Worm (Caenorhabditis elegans): ENCODE measurements around the gene lbp-3.

The lbp-3 gene

ce11 chrX:3256784-3257493, at the start of gene lbp-3:
lbp-3 (plus strand) TSS chrX:3257372.
- TF ChIP-seq drap-1 (GFP tag; optimal IDR thresholded peaks at IDR 0.05), result no peak
- no peak for TF ChIP-seq nhr-28 (tag; optimal IDR thresholded peaks at IDR 0.05)
- no peak for TF ChIP-seq sptf-1 (tag; optimal IDR thresholded peaks at IDR 0.05)
- no peak for TF ChIP-seq nhr-237 (tag; optimal IDR thresholded peaks at IDR 0.05)
- TF ChIP-seq unc-62 (GFP tag; optimal IDR thresholded peaks at IDR 0.05), result no peak
- no peak for TF ChIP-seq lin-32 (GFP tag; optimal IDR thresholded peaks at IDR 0.05)
- no peak for TF ChIP-seq cnd-1 (tag; optimal IDR thresholded peaks at IDR 0.05)
- no peak for TF ChIP-seq elt-3 (tag; optimal IDR thresholded peaks at IDR 0.05)
- no peak for TF ChIP-seq lin-13 (tag; optimal IDR thresholded peaks at IDR 0.05)
- no peak for TF ChIP-seq zip-8 (tag; optimal IDR thresholded peaks at IDR 0.05)
- TF ChIP-seq unc-39 (tag; optimal IDR thresholded peaks at IDR 0.05), result no peak
- no peak for TF ChIP-seq tbx-8 (GFP tag; optimal IDR thresholded peaks at IDR 0.05)

ce11 chrX:3209523-3209922, 47.6 kb upstream of the lbp-3 start, which contains the start of gene F28B4.4:
F28B4.4 (minus strand) TSS chrX:3209623.
- TF ChIP-seq sptf-1 (tag; optimal IDR thresholded peaks at IDR 0.05), result no peak
- no peak for TF ChIP-seq ces-1 (GFP tag; optimal IDR thresholded peaks at IDR 0.05)
- no peak for TF ChIP-seq elt-1 (tag; optimal IDR thresholded peaks at IDR 0.05; ENCODE audit: borderline replicate concordance, insufficient read depth)
- TF ChIP-seq tbx-8 (GFP tag; optimal IDR thresholded peaks at IDR 0.05), result no peak
- TF ChIP-seq snpc-4 (tag; optimal IDR thresholded peaks at IDR 0.05), result no peak
- TF ChIP-seq lin-13 (tag; optimal IDR thresholded peaks at IDR 0.05), result no peak
- no peak for TF ChIP-seq elt-3 (tag; optimal IDR thresholded peaks at IDR 0.05)
- no peak for TF ChIP-seq sem-2 (GFP tag; optimal IDR thresholded peaks at IDR 0.05)
- TF ChIP-seq nhr-12 (tag; optimal IDR thresholded peaks at IDR 0.05), result no peak
- no peak for TF ChIP-seq blmp-1 (tag; optimal IDR thresholded peaks at IDR 0.05)
- no peak for TF ChIP-seq nhr-2 (tag; optimal IDR thresholded peaks at IDR 0.05)
- no peak for TF ChIP-seq ham-2 (GFP tag; optimal IDR thresholded peaks at IDR 0.05)
- no peak for TF ChIP-seq flh-1 (GFP tag; optimal IDR thresholded peaks at IDR 0.05)
- no peak for TF ChIP-seq zip-8 (tag; optimal IDR thresholded peaks at IDR 0.05)
- TF ChIP-seq mep-1 (tag; optimal IDR thresholded peaks at IDR 0.05), result no peak
- TF ChIP-seq ceh-43 (GFP tag; optimal IDR thresholded peaks at IDR 0.05), result no peak

- no peak for TF ChIP-seq pha-4 (tag; optimal IDR thresholded peaks at IDR 0.05)
- TF ChIP-seq lin-32 (GFP tag; optimal IDR thresholded peaks at IDR 0.05), result no peak
- no peak for TF ChIP-seq elt-1 (tag; optimal IDR thresholded peaks at IDR 0.05; ENCODE audit: borderline replicate concordance, insufficient read depth)
- no peak for TF ChIP-seq ztf-11 (tag; optimal IDR thresholded peaks at IDR 0.05)
- TF ChIP-seq unc-120 (tag; optimal IDR thresholded peaks at IDR 0.05; ENCODE audit: poor library complexity, severe bottlenecking), result no peak
- no peak for TF ChIP-seq nhr-12 (tag; optimal IDR thresholded peaks at IDR 0.05)
- no peak for TF ChIP-seq unc-62 (GFP tag; optimal IDR thresholded peaks at IDR 0.05)
- TF ChIP-seq zip-8 (tag; optimal IDR thresholded peaks at IDR 0.05), result no peak
- TF ChIP-seq sem-2 (GFP tag; optimal IDR thresholded peaks at IDR 0.05), result no peak
Measured at ce11 chrX:3216698-3217097, 40.5 kb upstream of the lbp-3 start.

- TF ChIP-seq zip-8 (tag; optimal IDR thresholded peaks at IDR 0.05), result peak; percentile 61
- TF ChIP-seq blmp-1 (tag; optimal IDR thresholded peaks at IDR 0.05), result no peak
Measured at ce11 chrX:3218040-3218795, 39.0 kb upstream of the lbp-3 start.

- TF ChIP-seq ztf-11 (tag; optimal IDR thresholded peaks at IDR 0.05) (no peak), tbx-8 (GFP tag; optimal IDR thresholded peaks at IDR 0.05) (no peak), ham-2 (GFP tag; optimal IDR thresholded peaks at IDR 0.05) (no peak), nhr-237 (tag; optimal IDR thresholded peaks at IDR 0.05) (no peak), sem-2 (GFP tag; optimal IDR thresholded peaks at IDR 0.05) (no peak), elt-1 (tag; optimal IDR thresholded peaks at IDR 0.05; ENCODE audit: borderline replicate concordance, insufficient read depth) (no peak), nhr-2 (tag; optimal IDR thresholded peaks at IDR 0.05) (no peak)
Measured at ce11 chrX:3220267-3220666, 36.9 kb upstream of the lbp-3 start, which contains the start of gene rgl-1. rgl-1 (minus strand) TSS chrX:3220367.

- no peak for TF ChIP-seq M03D4.4 (tag; optimal IDR thresholded peaks at IDR 0.05)
- peak; percentile 57 for TF ChIP-seq mls-2 (tag; optimal IDR thresholded peaks at IDR 0.05)
- TF ChIP-seq elt-1 (tag; optimal IDR thresholded peaks at IDR 0.05; ENCODE audit: borderline replicate concordance, insufficient read depth), result peak; percentile 10
- no peak for TF ChIP-seq nhr-28 (tag; optimal IDR thresholded peaks at IDR 0.05)
- no peak for TF ChIP-seq ceh-43 (GFP tag; optimal IDR thresholded peaks at IDR 0.05)
- TF ChIP-seq sptf-1 (tag; optimal IDR thresholded peaks at IDR 0.05), result peak; percentile 40
Measured at ce11 chrX:3223135-3223534, 34.0 kb upstream of the lbp-3 start.
